Worm (Caenorhabditis elegans) whole organism, L4 larva: ENCODE results near the gene CD4.8.

Source experiments
- T20F7.1 ChIP-seq: fragments of 200-800 bp; sonication (Bioruptor generic); optimal IDR thresholded peaks from 2 replicates; lab custom pipeline; 2018; ENCODE audit warnings: mild to moderate bottlenecking, missing genetic modification characterization, missing compliant biosample characterization
- aly-2 ChIP-seq: sonication (generic microtip); optimal IDR thresholded peaks from 2 replicates; lab custom pipeline; 2018; ENCODE audit warnings: missing biosample characterization, missing genetic modification characterization
- daf-8 ChIP-seq: fragments of 200-800 bp; sonication (Bioruptor generic); IDR thresholded peaks from 2 replicates; pipeline ENCODE4 v1.3.6; 2022; ENCODE audit warnings: missing genetic modification characterization, missing compliant biosample characterization
- lin-39 ChIP-seq: fragments of 150-350 bp; optimal IDR thresholded peaks from 2 replicates; lab custom pipeline; 2014; ENCODE audit warnings: missing biosample characterization, missing genetic modification reagents, missing genetic modification characterization
- mdt-29 ChIP-seq: fragments of 200-800 bp; sonication (Bioruptor generic); IDR thresholded peaks from 2 replicates; pipeline ENCODE4 v1.3.6; 2022; ENCODE audit warnings: missing genetic modification reagents, missing genetic modification characterization, missing compliant biosample characterization
- mep-1 ChIP-seq: fragments of 150-350 bp; sonication (generic microtip); optimal IDR thresholded peaks from 3 replicates; lab custom pipeline; 2014; ENCODE audit warnings: missing biosample characterization, missing genetic modification characterization
- nhr-11 ChIP-seq: fragments of 150-350 bp; optimal IDR thresholded peaks from 2 replicates; lab custom pipeline; 2014; ENCODE audit warnings: missing biosample characterization, missing genetic modification characterization
- nhr-237 ChIP-seq: sonication (generic microtip); optimal IDR thresholded peaks from 2 replicates; lab custom pipeline; 2017; ENCODE audit warnings: missing biosample characterization, missing genetic modification characterization
- nhr-77 ChIP-seq: fragments of 150-350 bp; optimal IDR thresholded peaks from 2 replicates; lab custom pipeline; 2014; ENCODE audit warnings: missing biosample characterization, missing genetic modification characterization
- php-3 ChIP-seq: fragments of 200-800 bp; sonication (Bioruptor generic); IDR thresholded peaks from 2 replicates; pipeline ENCODE4 v1.3.6; 2022; ENCODE audit warnings: missing genetic modification reagents, missing genetic modification characterization, missing compliant biosample characterization
- snpc-1.2 ChIP-seq: fragments of 200-800 bp; sonication (Bioruptor generic); IDR thresholded peaks from 2 replicates; pipeline ENCODE4 v1.3.6; 2022; ENCODE audit warnings: missing genetic modification reagents, missing genetic modification characterization, missing compliant biosample characterization

ce11 chrV:5582308-5582707 lies 18.9 kb downstream of the CD4.8 start:
- TF ChIP-seq aly-2 (tag; lab: Kevin White, UChicago) (no peak), nhr-11 (no peak), nhr-237 (tag; lab: Kevin White, UChicago) (no peak), nhr-77 (tag; lab: Kevin White, UChicago) (no peak), mep-1 (tag; lab: Kevin White, UChicago) (no peak), snpc-1.2 (GFP tag; lab: Robert Waterston, UW) (no peak), T20F7.1 (GFP tag; lab: Kevin White, UChicago) (no peak), mdt-29 (GFP tag; lab: Robert Waterston, UW) (no peak), daf-8 (GFP tag; lab: Robert Waterston, UW) (no peak), php-3 (GFP tag; lab: Robert Waterston, UW) (no peak), lin-39 (tag; lab: Kevin White, UChicago) (no peak)
